Fruit fly (Drosophila melanogaster): ENCODE results near the gene muc.

Gene muc

dm6 chr2L:7433957-7434736 is 7.5 kb downstream of the muc start (continued):
- TF ChIP-seq pdm3 (GFP tag; optimal IDR thresholded peaks at IDR 0.05) (no peak), Lpt (GFP tag; optimal IDR thresholded peaks at IDR 0.05) (no peak), CG7368 (GFP tag; optimal IDR thresholded peaks at IDR 0.05) (no peak), CG15336 (GFP tag; IDR thresholded peaks at IDR 0.05) (peak; percentile 61), achi (GFP tag; optimal IDR thresholded peaks at IDR 0.05) (peak; percentile 15), dac (GFP tag; optimal IDR thresholded peaks at IDR 0.05) (no peak)

dm6 chr2L:7434737-7435356 is 8.2 kb downstream of the muc start:
- peak; percentile 14 for TF ChIP-seq Hr4 (GFP tag; optimal IDR thresholded peaks at IDR 0.05)
- peak; percentile 40 for TF ChIP-seq CG6808 (GFP tag; optimal IDR thresholded peaks at IDR 0.05)
- peak; percentile 43 for TF ChIP-seq net (GFP tag; optimal IDR thresholded peaks at IDR 0.05)
- TF ChIP-seq Blimp-1 (GFP tag; optimal IDR thresholded peaks at IDR 0.05): no peak
- peak; percentile 58 for TF ChIP-seq CG6276 (GFP tag; optimal IDR thresholded peaks at IDR 0.05)
- peak; percentile 32 for TF ChIP-seq dsx (GFP tag; optimal IDR thresholded peaks at IDR 0.05; ENCODE audit: poor library complexity, severe bottlenecking)
- TF ChIP-seq CG8119 (GFP tag; IDR thresholded peaks at IDR 0.05): peak; percentile 67
- no peak for TF ChIP-seq fkh (GFP tag; optimal IDR thresholded peaks at IDR 0.05)
- no peak for TF ChIP-seq salr (GFP tag; optimal IDR thresholded peaks at IDR 0.05)
- peak; percentile 24; the same call in 1 of the 2 replicates for TF ChIP-seq Gug (GFP tag; IDR thresholded peaks at IDR 0.05)
- peak; percentile 57 for TF ChIP-seq esn (GFP tag; optimal IDR thresholded peaks at IDR 0.05)
- TF ChIP-seq fd85E (GFP tag; optimal IDR thresholded peaks at IDR 0.05): no peak
- no peak for TF ChIP-seq Hr39 (GFP tag; optimal IDR thresholded peaks at IDR 0.05)
- peak; percentile 77 for TF ChIP-seq Eip78C (GFP tag)
- TF ChIP-seq eg (GFP tag; IDR thresholded peaks at IDR 0.05): peak; percentile 60; the same call in 2 of the 3 replicates
- peak; percentile 21 for TF ChIP-seq CG10631 (GFP tag; optimal IDR thresholded peaks at IDR 0.05)
- peak; percentile 28 for TF ChIP-seq achi (GFP tag; optimal IDR thresholded peaks at IDR 0.05)
- TF ChIP-seq CG9139 (GFP tag; optimal IDR thresholded peaks at IDR 0.05): peak; percentile 45
- peak; percentile 12 to 57 for TF ChIP-seq ss (GFP tag; optimal IDR thresholded peaks at IDR 0.05)
- TF ChIP-seq topi (GFP tag; optimal IDR thresholded peaks at IDR 0.05): peak; percentile 18
- peak; percentile 5 for TF ChIP-seq spab (GFP tag; optimal IDR thresholded peaks at IDR 0.05)
- peak; percentile 76 for TF ChIP-seq svp (GFP tag)
- peak; percentile 36 for TF ChIP-seq CG34406 (GFP tag; optimal IDR thresholded peaks at IDR 0.05)
- TF ChIP-seq CG15336 (GFP tag; IDR thresholded peaks at IDR 0.05): peak; percentile 67
- TF ChIP-seq Met (GFP tag; optimal IDR thresholded peaks at IDR 0.05): peak; percentile 30
- peak; percentile 20 for TF ChIP-seq cyc (GFP tag; optimal IDR thresholded peaks at IDR 0.05)
- peak; percentile 54 for TF ChIP-seq CG16779 (tag; optimal IDR thresholded peaks at IDR 0.05)
- TF ChIP-seq CG6163 (GFP tag; IDR thresholded peaks at IDR 0.05): no peak
- peak; percentile 14 for TF ChIP-seq CG11762 (GFP tag; optimal IDR thresholded peaks at IDR 0.05; ENCODE audit: insufficient read depth)
- TF ChIP-seq OdsH (GFP tag; optimal IDR thresholded peaks at IDR 0.05): peak; percentile 35
- no peak for TF ChIP-seq fd59A (GFP tag; optimal IDR thresholded peaks at IDR 0.05)
- no peak for TF ChIP-seq Eip75B (GFP tag; optimal IDR thresholded peaks at IDR 0.05)
- no peak for TF ChIP-seq lz (GFP tag; optimal IDR thresholded peaks at IDR 0.05)
- TF ChIP-seq CG10669 (GFP tag; optimal IDR thresholded peaks at IDR 0.05): peak; percentile 11
- TF ChIP-seq CG6792 (GFP tag; optimal IDR thresholded peaks at IDR 0.05): peak; percentile 36
- no peak for TF ChIP-seq CG11294 (GFP tag; IDR thresholded peaks at IDR 0.05)
- peak; percentile 35 for TF ChIP-seq Ets96B (tag; optimal IDR thresholded peaks at IDR 0.05)
- TF ChIP-seq CG6854 (GFP tag; optimal IDR thresholded peaks at IDR 0.05): peak; percentile 36
- TF ChIP-seq Sox102F (GFP tag; optimal IDR thresholded peaks at IDR 0.05): peak; percentile 23
- TF ChIP-seq CG7368 (GFP tag; optimal IDR thresholded peaks at IDR 0.05): peak; percentile 6
- no peak for TF ChIP-seq Smox (GFP tag; optimal IDR thresholded peaks at IDR 0.05)
- TF ChIP-seq CG32006 (GFP tag; optimal IDR thresholded peaks at IDR 0.05): peak; percentile 23
- peak; percentile 44 for TF ChIP-seq Sox14 (GFP tag; optimal IDR thresholded peaks at IDR 0.05)

Measured in whole organism, prepupa.